Fruit fly (Drosophila melanogaster): ENCODE results near the gene Oseg5.

Oseg5 gene

DNA sequence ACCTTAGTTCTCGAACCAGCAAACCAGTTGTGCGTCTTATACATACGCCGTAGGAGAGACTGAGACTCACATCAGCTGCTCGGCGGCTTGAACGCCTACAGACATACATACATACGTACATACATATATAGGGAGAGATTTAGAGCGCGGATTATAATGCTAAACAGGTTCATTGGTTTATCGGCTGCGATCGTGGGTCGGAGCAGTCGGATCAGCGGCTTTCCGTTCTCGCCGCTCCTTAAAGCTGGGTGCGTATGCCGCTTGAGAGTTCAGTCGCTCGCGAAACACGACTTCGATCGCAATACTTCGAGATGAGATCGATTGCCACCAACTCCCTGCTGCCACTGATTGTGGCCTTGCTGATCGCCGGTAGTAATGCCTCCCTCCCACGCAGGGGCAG, 10.4 kb downstream of the Oseg5 start (continued):
- no peak for TF ChIP-seq wdn (GFP tag; IDR thresholded peaks at IDR 0.05)
- no peak for TF ChIP-seq CG18599 (GFP tag; optimal IDR thresholded peaks at IDR 0.05)
- no peak for TF ChIP-seq CG9609 (GFP tag; optimal IDR thresholded peaks at IDR 0.05)
- no peak for TF ChIP-seq tll (GFP tag; optimal IDR thresholded peaks at IDR 0.05)
- TF ChIP-seq CG8290 (GFP tag; optimal IDR thresholded peaks at IDR 0.05) = no peak
- peak in 1 of 2 experiments; percentile 15 for TF ChIP-seq CG8290 (tag; optimal IDR thresholded peaks at IDR 0.05)
- TF ChIP-seq ash1 (GFP tag; optimal IDR thresholded peaks at IDR 0.05) = no peak
- TF ChIP-seq Sox102F (GFP tag; optimal IDR thresholded peaks at IDR 0.05) = no peak
- no peak for TF ChIP-seq HLH54F (GFP tag; optimal IDR thresholded peaks at IDR 0.05)
- TF ChIP-seq CG9932 (GFP tag; IDR thresholded peaks at IDR 0.05) = no peak
- TF ChIP-seq Atf3 (GFP tag; optimal IDR thresholded peaks at IDR 0.05) = no peak
- no peak for TF ChIP-seq psq (GFP tag; optimal IDR thresholded peaks at IDR 0.05)
- TF ChIP-seq HLHmδ (GFP tag; optimal IDR thresholded peaks at IDR 0.05) = peak; percentile 28
- TF ChIP-seq Hr51 (GFP tag; optimal IDR thresholded peaks at IDR 0.05) = no peak
- TF ChIP-seq CG17568 (GFP tag; optimal IDR thresholded peaks at IDR 0.05) = no peak
- no peak for TF ChIP-seq Rfx (GFP tag; IDR thresholded peaks at IDR 0.05)
- TF ChIP-seq CG11085 (GFP tag; IDR thresholded peaks at IDR 0.05) = no peak
- TF ChIP-seq CG6683 (GFP tag; optimal IDR thresholded peaks at IDR 0.05) = no peak

DNA sequence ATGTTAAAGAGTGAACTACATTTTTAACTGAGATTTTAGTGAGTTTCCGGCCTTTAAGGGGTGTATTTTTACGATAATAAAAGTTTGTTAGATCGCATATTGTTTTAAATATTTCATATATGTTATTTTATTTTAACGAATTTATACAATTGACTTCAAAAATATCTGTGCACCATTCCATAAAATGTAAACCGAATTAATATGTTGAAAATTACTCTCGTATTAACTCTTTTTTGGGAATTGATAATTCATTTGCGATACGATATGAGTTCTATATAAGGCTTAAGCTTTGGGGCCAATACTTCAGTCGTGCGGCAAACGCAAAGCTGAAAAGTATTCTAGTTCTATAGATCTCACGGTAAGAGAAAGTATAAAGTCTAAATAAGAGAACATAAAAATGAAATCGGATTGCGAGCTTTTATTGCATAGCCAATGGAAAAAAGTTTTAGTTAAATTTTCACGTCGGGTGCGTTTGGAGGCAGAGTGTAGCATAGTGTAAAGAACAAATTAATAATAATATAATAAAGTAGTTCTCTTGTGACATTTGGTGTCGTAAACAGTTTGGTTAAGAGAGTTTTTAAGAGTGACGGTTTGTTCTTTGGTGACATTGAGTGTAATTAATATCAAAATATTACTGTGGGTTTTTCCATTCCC, 11.4 kb downstream of the Oseg5 start:
- TF ChIP-seq chinmo (GFP tag; IDR thresholded peaks at IDR 0.05; ENCODE audit: partially characterized antibody) (0 out of 4 replicates have a peak, but pooled peaks have one; percentile 6), eve (GFP tag; optimal IDR thresholded peaks at IDR 0.05) (peak in 1 of 2 experiments; percentile 53), CG3163 (GFP tag; optimal IDR thresholded peaks at IDR 0.05) (peak; percentile 78), CG18262 (tag; optimal IDR thresholded peaks at IDR 0.05) (no peak), CG17568 (GFP tag; optimal IDR thresholded peaks at IDR 0.05) (peak; percentile 7), CG4328 (GFP tag; optimal IDR thresholded peaks at IDR 0.05) (no peak), rib (GFP tag; IDR thresholded peaks at IDR 0.05) (0 out of 2 replicates have a peak, but pooled peaks have one; percentile 24), CG13894 (tag; optimal IDR thresholded peaks at IDR 0.05) (peak; percentile 23), Med (GFP tag) (peak; percentile 60), CG4730 (GFP tag; IDR thresholded peaks at IDR 0.05) (no peak), CG2889 (GFP tag; IDR thresholded peaks at IDR 0.05) (no peak), vvl (GFP tag; IDR thresholded peaks at IDR 0.05) (no peak), ken (GFP tag; IDR thresholded peaks at IDR 0.05) (no peak), CG12104 (GFP tag; optimal IDR thresholded peaks at IDR 0.05) (no peak), hth (optimal IDR thresholded peaks at IDR 0.05) (no peak), pfk (GFP tag; optimal IDR thresholded peaks at IDR 0.05) (no peak), Trl (optimal IDR thresholded peaks at IDR 0.05) (peak; percentile 23 to 61), Trl (GFP tag; optimal IDR thresholded peaks at IDR 0.05) (no peak), pb (GFP tag; optimal IDR thresholded peaks at IDR 0.05) (no peak), CG9876 (GFP tag; optimal IDR thresholded peaks at IDR 0.05) (no peak), fd102C (GFP tag; optimal IDR thresholded peaks at IDR 0.05) (no peak), lmd (GFP tag; IDR thresholded peaks at IDR 0.05) (no peak), CG14441 (GFP tag; IDR thresholded peaks at IDR 0.05) (no peak), CG12744 (GFP tag; optimal IDR thresholded peaks at IDR 0.05) (no peak), sd (tag; optimal IDR thresholded peaks at IDR 0.05) (peak; percentile 44), CG14014 (GFP tag; IDR thresholded peaks at IDR 0.05) (no peak), BtbVII (GFP tag; optimal IDR thresholded peaks at IDR 0.05) (no peak), CG8089 (GFP tag; optimal IDR thresholded peaks at IDR 0.05) (no peak), CG6765 (GFP tag; optimal IDR thresholded peaks at IDR 0.05) (peak; percentile 28), disco-r (GFP tag; optimal IDR thresholded peaks at IDR 0.05) (no peak), exex (tag; optimal IDR thresholded peaks at IDR 0.05) (peak; percentile 23), lilli (GFP tag; optimal IDR thresholded peaks at IDR 0.05) (no peak), CG8478 (optimal IDR thresholded peaks at IDR 0.05) (no peak), maf-S (GFP tag; optimal IDR thresholded peaks at IDR 0.05) (no peak), CG15479 (GFP tag; optimal IDR thresholded peaks at IDR 0.05) (no peak)

Data from whole organism, embryonic.